Fruit fly (Drosophila melanogaster) whole organism, embryonic: Measurements from ENCODE around the gene Tm1.

Source experiments
- ATbp ChIP-seq: fragments of 200-800 bp; sonication (Bioruptor generic); optimal IDR thresholded peaks from 2 replicates; lab custom pipeline; 2017; ENCODE audit warnings: missing biosample characterization, mild to moderate bottlenecking, missing genetic modification characterization, missing genetic modification reagents
- BEAF-32 ChIP-seq: fragments of 200-800 bp; sonication (Bioruptor generic); optimal IDR thresholded peaks from 3 replicates; lab custom pipeline; 2017; ENCODE audit warnings: missing biosample characterization, missing genetic modification characterization, mild to moderate bottlenecking, moderate library complexity, missing genetic modification reagents
- CG12104 ChIP-seq: fragments of 200-800 bp; sonication (Bioruptor generic); optimal IDR thresholded peaks from 3 replicates; lab custom pipeline; 2016; ENCODE audit warnings: missing biosample characterization, missing genetic modification characterization
- CG12299 ChIP-seq: fragments of 200-800 bp; sonication (Bioruptor generic); optimal IDR thresholded peaks from 2 replicates; lab custom pipeline; 2018; ENCODE audit warnings: missing biosample characterization, mild to moderate bottlenecking, missing genetic modification characterization
- CG15073 ChIP-seq: fragments of 200-800 bp; sonication (Bioruptor generic); optimal IDR thresholded peaks from 2 replicates; lab custom pipeline; 2016; ENCODE audit warnings: missing biosample characterization, missing genetic modification characterization
- CG1529 ChIP-seq: fragments of 200-800 bp; sonication (Bioruptor generic); optimal IDR thresholded peaks from 3 replicates; lab custom pipeline; 2018; ENCODE audit warnings: missing biosample characterization, missing genetic modification characterization
- CG16815 ChIP-seq: fragments of 200-800 bp; sonication (Bioruptor generic); optimal IDR thresholded peaks from 3 replicates; lab custom pipeline; 2017; ENCODE audit warnings: missing biosample characterization, mild to moderate bottlenecking, missing genetic modification characterization
- CG18262 ChIP-seq: fragments of 200-800 bp; optimal IDR thresholded peaks from 3 replicates; lab custom pipeline; 2019; ENCODE audit warnings: missing biosample characterization, mild to moderate bottlenecking, missing genetic modification characterization, moderate library complexity
- CG18764 ChIP-seq: fragments of 200-800 bp; sonication (Bioruptor generic); optimal IDR thresholded peaks from 3 replicates; lab custom pipeline; 2016; ENCODE audit warnings: missing biosample characterization, missing genetic modification characterization
- CG32532 ChIP-seq: fragments of 200-800 bp; sonication (Bioruptor generic); IDR thresholded peaks from 2 replicates; pipeline ENCODE4 v1.3.6; 2022; ENCODE audit warnings: missing biosample characterization, missing genetic modification characterization
- CG4328 ChIP-seq: fragments of 200-800 bp; sonication (Bioruptor generic); optimal IDR thresholded peaks from 3 replicates; lab custom pipeline; 2017; ENCODE audit warnings: missing biosample characterization, missing genetic modification reagents, missing genetic modification characterization
- CG4820 ChIP-seq: fragments of 200-800 bp; sonication (Bioruptor generic); optimal IDR thresholded peaks from 3 replicates; lab custom pipeline; 2016; ENCODE audit warnings: missing biosample characterization, missing genetic modification characterization
- CG5180 ChIP-seq: fragments of 200-800 bp; sonication (Bioruptor generic); optimal IDR thresholded peaks from 3 replicates; lab custom pipeline; 2017; ENCODE audit warnings: missing biosample characterization, missing genetic modification characterization, mild to moderate bottlenecking, moderate library complexity, missing genetic modification reagents
- CG6254 ChIP-seq: fragments of 200-800 bp; sonication (Bioruptor generic); optimal IDR thresholded peaks from 3 replicates; lab custom pipeline; 2017; ENCODE audit warnings: mild to moderate bottlenecking, missing biosample characterization, missing genetic modification reagents, missing genetic modification characterization
- CG6689 ChIP-seq: fragments of 200-800 bp; sonication (Bioruptor generic); IDR thresholded peaks from 2 replicates; pipeline ENCODE4 v1.3.6; 2022; ENCODE audit warnings: missing biosample characterization, missing genetic modification characterization
- CG7556 ChIP-seq: fragments of 200-800 bp; sonication (Bioruptor generic); optimal IDR thresholded peaks from 2 replicates; lab custom pipeline; 2017; ENCODE audit warnings: missing biosample characterization, mild to moderate bottlenecking, missing genetic modification characterization
- D19A ChIP-seq: fragments of 200-800 bp; optimal IDR thresholded peaks from 3 replicates; lab custom pipeline; 2019; ENCODE audit warnings: missing biosample characterization, mild to moderate bottlenecking, missing genetic modification characterization, moderate library complexity
- Deaf1 ChIP-seq: fragments of 200-800 bp; optimal IDR thresholded peaks from 3 replicates; lab custom pipeline; 2019; ENCODE audit warnings: missing biosample characterization, mild to moderate bottlenecking, missing genetic modification characterization, moderate library complexity
- Dip3 ChIP-seq: fragments of 200-800 bp; sonication (Bioruptor generic); optimal IDR thresholded peaks from 3 replicates; lab custom pipeline; 2016; ENCODE audit warnings: missing biosample characterization, missing genetic modification characterization
- Ets65A ChIP-seq: fragments of 200-800 bp; sonication (Bioruptor generic); peaks from one replicate; lab custom pipeline; 2016; ENCODE audit warnings: missing biosample characterization, missing genetic modification characterization
- H2.0 ChIP-seq: fragments of 200-800 bp; sonication (Bioruptor generic); IDR thresholded peaks from 2 replicates; pipeline ENCODE4 v1.3.6; 2022; ENCODE audit warnings: missing biosample characterization, missing genetic modification characterization
- HLH3B ChIP-seq: fragments of 200-800 bp; sonication (Bioruptor generic); IDR thresholded peaks from 2 replicates; pipeline ENCODE4 v1.3.6; 2022; ENCODE audit warnings: missing biosample characterization, missing genetic modification characterization
- HmgZ ChIP-seq: fragments of 200-800 bp; sonication (Bioruptor generic); optimal IDR thresholded peaks from 2 replicates; lab custom pipeline; 2018; ENCODE audit warnings: missing biosample characterization, mild to moderate bottlenecking, missing genetic modification characterization
- Hsf ChIP-seq: fragments of 200-800 bp; sonication (Bioruptor generic); optimal IDR thresholded peaks from 3 replicates; lab custom pipeline; 2016; ENCODE audit warnings: missing biosample characterization, missing genetic modification characterization
- Meics ChIP-seq: fragments of 200-800 bp; sonication (Bioruptor generic); optimal IDR thresholded peaks from 2 replicates; lab custom pipeline; 2017; ENCODE audit warnings: missing biosample characterization, mild to moderate bottlenecking, missing genetic modification characterization
- Nf-YB ChIP-seq: fragments of 200-800 bp; sonication (Bioruptor generic); optimal IDR thresholded peaks from 3 replicates; lab custom pipeline; 2019; ENCODE audit warnings: missing biosample characterization, mild to moderate bottlenecking, missing genetic modification characterization, moderate library complexity
- PHDP ChIP-seq: fragments of 200-800 bp; sonication (Bioruptor generic); optimal IDR thresholded peaks from 3 replicates; lab custom pipeline; 2018; ENCODE audit warnings: missing biosample characterization, mild to moderate bottlenecking, missing genetic modification characterization, moderate library complexity
- Sox102F ChIP-seq: fragments of 200-800 bp; sonication (Bioruptor generic); optimal IDR thresholded peaks from 2 replicates; lab custom pipeline; 2018; ENCODE audit warnings: missing biosample characterization, mild to moderate bottlenecking, missing genetic modification characterization, moderate library complexity
- Ssrp ChIP-seq: fragments of 200-800 bp; sonication (Bioruptor generic); optimal IDR thresholded peaks from 2 replicates; lab custom pipeline; 2018; ENCODE audit warnings: missing biosample characterization, mild to moderate bottlenecking, missing genetic modification characterization, moderate library complexity
- Usf ChIP-seq: fragments of 200-800 bp; sonication (Bioruptor generic); optimal IDR thresholded peaks from 2 replicates; lab custom pipeline; 2017; ENCODE audit warnings: missing genotype, missing biosample characterization, missing genetic modification characterization
- Xbp1 ChIP-seq: fragments of 200-800 bp; sonication (Bioruptor generic); optimal IDR thresholded peaks from 3 replicates; lab custom pipeline; 2016; ENCODE audit warnings: missing biosample characterization, mild to moderate bottlenecking, missing genetic modification characterization
- Xrp1 ChIP-seq: fragments of 200-800 bp; sonication (Bioruptor generic); IDR thresholded peaks from 2 replicates; pipeline ENCODE4 v1.3.6; 2022; ENCODE audit warnings: missing biosample characterization, missing genetic modification characterization
- YL-1 ChIP-seq: fragments of 200-800 bp; sonication (Bioruptor generic); optimal IDR thresholded peaks from 3 replicates; lab custom pipeline; 2017; ENCODE audit warnings: missing biosample characterization, mild to moderate bottlenecking, missing genetic modification characterization
- chn ChIP-seq: fragments of 200-800 bp; sonication (Bioruptor generic); optimal IDR thresholded peaks from 2 replicates; lab custom pipeline; 2016; ENCODE audit warnings: missing biosample characterization, missing genetic modification characterization
- cwo ChIP-seq: fragments of 200-800 bp; sonication (Bioruptor generic); optimal IDR thresholded peaks from 3 replicates; lab custom pipeline; 2017; ENCODE audit warnings: missing biosample characterization, missing genetic modification characterization, mild to moderate bottlenecking, moderate library complexity, missing genetic modification reagents
- ewg ChIP-seq: fragments of 200-800 bp; sonication (Bioruptor generic); optimal IDR thresholded peaks from 3 replicates; lab custom pipeline; 2017; ENCODE audit warnings: mild to moderate bottlenecking, missing biosample characterization, missing genetic modification reagents, missing genetic modification characterization
- fd96Cb ChIP-seq: fragments of 200-800 bp; sonication (Bioruptor generic); optimal IDR thresholded peaks from 2 replicates; lab custom pipeline; 2018; ENCODE audit warnings: missing biosample characterization, mild to moderate bottlenecking, missing genetic modification characterization, moderate library complexity
- gsb-n ChIP-seq: fragments of 200-800 bp; sonication (Bioruptor generic); optimal IDR thresholded peaks from 3 replicates; lab custom pipeline; 2018; ENCODE audit warnings: missing biosample characterization, mild to moderate bottlenecking, missing genetic modification characterization
- hkb ChIP-seq, 2 experiments: fragments of 200-800 bp in 1 of 2; fragments of >200 bp in 1 of 2; sonication (Bioruptor generic) in 1 of 2; IDR thresholded peaks in 1 of 2; optimal IDR thresholded peaks in 1 of 2; 2 replicates each; pipeline versions ENCODE4 v1.3.6 to Lab custom; 2017 to 2022; ENCODE audit warnings: missing biosample characterization in 1 of 2, missing genetic modification characterization in 1 of 2
- ind ChIP-seq: fragments of 200-800 bp; sonication (Bioruptor generic); optimal IDR thresholded peaks from 3 replicates; lab custom pipeline; 2016; ENCODE audit warnings: missing biosample characterization, missing genetic modification characterization
- klu ChIP-seq: fragments of 200-800 bp; sonication (Bioruptor generic); IDR thresholded peaks from 2 replicates; pipeline ENCODE4 v1.3.6; 2022; ENCODE audit warnings: missing biosample characterization, missing genetic modification characterization
- pum ChIP-seq: fragments of 200-800 bp; sonication (Bioruptor generic); optimal IDR thresholded peaks from 2 replicates; lab custom pipeline; 2016; ENCODE audit warnings: missing biosample characterization, missing genetic modification characterization
- sim ChIP-seq: fragments of 200-800 bp; sonication (Bioruptor generic); IDR thresholded peaks from 2 replicates; pipeline ENCODE4 v1.3.6; 2022; ENCODE audit warnings: missing biosample characterization, missing genetic modification characterization
- sob ChIP-seq: fragments of 200-800 bp; sonication (Bioruptor generic); IDR thresholded peaks from 2 replicates; pipeline ENCODE4 v1.3.6; 2022; ENCODE audit warnings: missing biosample characterization, missing genetic modification characterization
- sug ChIP-seq: fragments of 200-800 bp; optimal IDR thresholded peaks from 2 replicates; lab custom pipeline; 2019; ENCODE audit warnings: missing biosample characterization, mild to moderate bottlenecking, missing genetic modification characterization, moderate library complexity
- tap ChIP-seq: fragments of 200-800 bp; optimal IDR thresholded peaks from 3 replicates; lab custom pipeline; 2019; ENCODE audit warnings: missing biosample characterization, mild to moderate bottlenecking, missing genetic modification characterization, moderate library complexity
- tio ChIP-seq: fragments of 200-800 bp; sonication (Bioruptor generic); optimal IDR thresholded peaks from 2 replicates; lab custom pipeline; 2017; ENCODE audit warnings: missing biosample characterization, missing genetic modification characterization, inconsistent platforms
- unpg ChIP-seq: fragments of 200-800 bp; sonication (Bioruptor generic); optimal IDR thresholded peaks from 3 replicates; lab custom pipeline; 2018; ENCODE audit warnings: missing biosample characterization, mild to moderate bottlenecking, missing genetic modification characterization, moderate library complexity

Tm1 gene

DNA sequence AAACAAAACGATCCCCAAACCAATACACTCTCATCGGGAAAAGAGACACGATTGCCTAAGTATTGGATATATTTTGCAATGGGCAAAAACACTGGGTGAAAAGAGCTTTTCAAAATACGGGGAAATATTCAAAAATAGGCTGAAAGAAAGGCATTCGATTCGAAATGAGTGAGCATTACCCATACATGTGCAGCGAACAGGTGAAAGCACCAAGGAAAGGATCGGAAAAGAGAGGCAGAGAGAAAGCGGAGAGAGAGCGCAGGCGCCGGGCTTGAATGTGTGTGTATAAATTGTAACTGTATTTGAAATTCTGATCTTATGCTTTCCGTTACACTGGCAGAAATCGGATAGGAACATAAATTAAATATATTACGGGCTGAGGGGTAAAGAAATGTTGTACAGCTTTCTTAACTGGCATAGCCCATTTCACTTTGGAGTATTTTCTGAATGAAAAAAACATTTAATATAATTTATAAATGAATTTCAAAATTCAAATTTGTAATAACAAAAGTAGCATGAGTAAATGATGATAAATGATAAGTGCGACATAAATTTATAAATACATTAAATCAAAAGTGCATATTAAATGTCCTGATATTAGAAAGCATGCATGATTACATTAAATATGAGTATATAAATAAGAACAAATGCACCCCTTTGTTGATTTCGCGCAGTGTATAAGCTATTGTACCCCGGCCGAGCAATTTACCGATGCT lies 2.8 kb downstream of the Tm1 start (continued):
- TF ChIP-seq CG1529 (GFP tag; lab: Kevin White, UChicago), result peak; percentile 64
- peak; percentile 85 for TF ChIP-seq CG7556 (GFP tag; lab: Kevin White, UChicago)
- peak; percentile 70 for TF ChIP-seq CG12299 (tag; lab: Kevin White, UChicago)
- TF ChIP-seq hkb (optimal IDR thresholded peaks at IDR 0.05; lab: Kevin White, UChicago), result no peak
- peak; percentile 48 for TF ChIP-seq hkb (GFP tag; IDR thresholded peaks at IDR 0.05; lab: Robert Waterston, UW)
- peak; percentile 19 for TF ChIP-seq YL-1 (GFP tag; lab: Kevin White, UChicago)
- peak; percentile 54 for TF ChIP-seq ATbp (GFP tag; lab: Kevin White, UChicago)
- TF ChIP-seq CG16815 (GFP tag; lab: Kevin White, UChicago), result peak; percentile 73
- peak; percentile 83 for TF ChIP-seq Ssrp (tag; lab: Kevin White, UChicago)
- 0 out of 2 replicates have a peak, but pooled peaks have one; percentile 34 for TF ChIP-seq sob (GFP tag; lab: Robert Waterston, UW)
- TF ChIP-seq CG4328 (GFP tag; lab: Kevin White, UChicago), result peak; percentile 59
- TF ChIP-seq Nf-YB (GFP tag; lab: Kevin White, UChicago), result peak; percentile 49
- 0 out of 2 replicates have a peak, but pooled peaks have one; percentile 29 for TF ChIP-seq H2.0 (GFP tag; lab: Robert Waterston, UW)
- TF ChIP-seq CG6254 (GFP tag; lab: Kevin White, UChicago), result peak; percentile 62
- peak; percentile 52 for TF ChIP-seq Hsf (GFP tag; lab: Kevin White, UChicago)
- peak; percentile 74 for TF ChIP-seq gsb-n (tag; lab: Kevin White, UChicago)
- TF ChIP-seq Usf (GFP tag; lab: Kevin White, UChicago), result peak; percentile 59
- TF ChIP-seq klu (GFP tag; lab: Robert Waterston, UW), result no peak
- TF ChIP-seq ewg (GFP tag; lab: Kevin White, UChicago), result peak; percentile 54
- TF ChIP-seq cwo (GFP tag; lab: Kevin White, UChicago), result peak; percentile 27
- TF ChIP-seq Xbp1 (GFP tag; lab: Kevin White, UChicago), result peak; percentile 72
- peak; percentile 67 for TF ChIP-seq unpg (GFP tag; lab: Kevin White, UChicago)
- peak; percentile 78 for TF ChIP-seq Sox102F
- peak; percentile 51 for TF ChIP-seq Deaf1 (tag; lab: Kevin White, UChicago)
- TF ChIP-seq CG5180 (GFP tag; lab: Kevin White, UChicago), result peak; percentile 56
- peak; percentile 86 for TF ChIP-seq tio (GFP tag; lab: Kevin White, UChicago)
- TF ChIP-seq fd96Cb (tag; lab: Kevin White, UChicago), result peak; percentile 78
- TF ChIP-seq sug (tag; lab: Kevin White, UChicago), result peak; percentile 62
- peak; percentile 75 for TF ChIP-seq CG4820
- TF ChIP-seq sim, result peak; percentile 36; the same call in 1 of the 2 replicates
- peak; percentile 92 for TF ChIP-seq CG18262 (tag; lab: Kevin White, UChicago)
- TF ChIP-seq ind (GFP tag; lab: Kevin White, UChicago), result peak; percentile 63
- TF ChIP-seq pum (GFP tag; lab: Kevin White, UChicago), result peak; percentile 20
- peak; percentile 31 for TF ChIP-seq CG15073 (GFP tag; lab: Kevin White, UChicago)
- TF ChIP-seq Dip3, result peak; percentile 11
- TF ChIP-seq HLH3B (GFP tag; lab: Robert Waterston, UW), result peak; percentile 38
- TF ChIP-seq tap (tag; lab: Kevin White, UChicago), result peak; percentile 43
- peak; percentile 73 for TF ChIP-seq Ets65A (GFP tag; lab: Kevin White, UChicago)
- TF ChIP-seq CG6689 (GFP tag; lab: Robert Waterston, UW), result peak; percentile 41; the same call in 1 of the 2 replicates
- peak; percentile 16; the same call in 1 of the 2 replicates for TF ChIP-seq CG32532
- TF ChIP-seq BEAF-32 (GFP tag; lab: Kevin White, UChicago), result no peak
- peak; percentile 52 for TF ChIP-seq Meics (GFP tag; lab: Kevin White, UChicago)
- peak; percentile 56 for TF ChIP-seq PHDP
- TF ChIP-seq D19A (tag; lab: Kevin White, UChicago), result peak; percentile 73
- peak; percentile 55; the same call in 1 of the 2 replicates for TF ChIP-seq Xrp1
- no peak for TF ChIP-seq HmgZ (tag; lab: Kevin White, UChicago)
- TF ChIP-seq CG18764 (GFP tag; lab: Kevin White, UChicago), result peak; percentile 55
- TF ChIP-seq chn, result peak; percentile 5
- peak; percentile 62 for TF ChIP-seq CG12104 (GFP tag; lab: Kevin White, UChicago)
